Worm (Caenorhabditis elegans) whole organism, L4 larva: ENCODE results near the gene F01G12.18.

Source experiments
- D1046.2 ChIP-seq: fragments of 200-800 bp; sonication (Bioruptor generic); IDR thresholded peaks from 2 replicates; pipeline ENCODE4 v1.3.6; 2022; ENCODE audit warnings: missing genetic modification characterization, missing compliant biosample characterization
- F10B5.3 ChIP-seq: sonication (generic microtip); optimal IDR thresholded peaks from 2 replicates; lab custom pipeline; 2016; ENCODE audit warnings: mild to moderate bottlenecking, missing genetic modification characterization, missing compliant biosample characterization
- F49E8.2 ChIP-seq: sonication (generic microtip); optimal IDR thresholded peaks from 2 replicates; lab custom pipeline; 2016; ENCODE audit warnings: missing compliant biosample characterization, mild to moderate bottlenecking, missing genetic modification characterization, borderline replicate concordance
- R02D3.7 ChIP-seq: fragments of 150-350 bp; sonication (generic microtip); optimal IDR thresholded peaks from 3 replicates; lab custom pipeline; 2014; ENCODE audit warnings: missing biosample characterization, missing genetic modification characterization
- Y48G9A.11 ChIP-seq: fragments of 200-800 bp; sonication (Bioruptor generic); IDR thresholded peaks from 2 replicates; pipeline ENCODE4 v1.3.6; 2022; ENCODE audit warnings: missing genetic modification reagents, missing genetic modification characterization, missing compliant biosample characterization
- aha-1 ChIP-seq: fragments of 150-350 bp; peaks from one replicate; lab custom pipeline; 2014; ENCODE audit warnings: missing biosample characterization, missing genetic modification characterization
- ama-1 ChIP-seq: fragments of 150-350 bp; optimal IDR thresholded peaks from 2 replicates; lab custom pipeline; 2014; ENCODE audit warnings: inconsistent platforms, mixed read lengths
- ceh-20 ChIP-seq: fragments of 200-800 bp; sonication (Bioruptor generic); IDR thresholded peaks from 2 replicates; pipeline ENCODE4 v1.3.6; 2022; ENCODE audit warnings: missing genetic modification reagents, missing genetic modification characterization, missing compliant biosample characterization
- ceh-28 ChIP-seq: fragments of 150-350 bp; optimal IDR thresholded peaks from 2 replicates; lab custom pipeline; 2014; ENCODE audit warnings: missing biosample characterization, missing genetic modification reagents, missing genetic modification characterization
- ceh-32 ChIP-seq: sonication (generic microtip); optimal IDR thresholded peaks from 2 replicates; lab custom pipeline; 2016; ENCODE audit warnings: mild to moderate bottlenecking, missing genetic modification characterization, missing compliant biosample characterization; ENCODE audit not compliant: poor library complexity
- ceh-82 ChIP-seq: sonication (generic microtip); optimal IDR thresholded peaks from 2 replicates; lab custom pipeline; 2017; ENCODE audit warnings: missing biosample characterization, missing genetic modification characterization
- ctbp-1 ChIP-seq: fragments of 200-800 bp; sonication (Bioruptor generic); IDR thresholded peaks from 2 replicates; pipeline ENCODE4 v1.3.6; 2022; ENCODE audit warnings: missing genetic modification reagents, missing genetic modification characterization, missing compliant biosample characterization
- daf-12 ChIP-seq: fragments of 150-350 bp; optimal IDR thresholded peaks from 2 replicates; lab custom pipeline; 2014; ENCODE audit warnings: missing biosample characterization, missing genetic modification reagents, missing genetic modification characterization
- daf-16 ChIP-seq, 3 experiments: sonication (generic microtip); optimal IDR thresholded peaks; 2 replicates each; lab custom pipeline; 2016 to 2017; ENCODE audit warnings: missing genetic modification characterization in 3 of 3, missing genetic modification reagents in 3 of 3, mild to moderate bottlenecking in 2 of 3, missing compliant biosample characterization in 2 of 3, missing biosample characterization in 1 of 3, moderate library complexity in 1 of 3
- daf-8 ChIP-seq: fragments of 200-800 bp; sonication (Bioruptor generic); IDR thresholded peaks from 2 replicates; pipeline ENCODE4 v1.3.6; 2022; ENCODE audit warnings: missing genetic modification characterization, missing compliant biosample characterization
- dmd-6 ChIP-seq: fragments of 200-800 bp; sonication (Bioruptor generic); IDR thresholded peaks from 2 replicates; pipeline ENCODE4 v1.3.6; 2022; ENCODE audit warnings: missing genetic modification reagents, missing genetic modification characterization, missing compliant biosample characterization
- dpl-1 ChIP-seq: fragments of 150-350 bp; optimal IDR thresholded peaks from 2 replicates; lab custom pipeline; 2014; ENCODE audit warnings: missing biosample characterization, missing genetic modification reagents, missing genetic modification characterization
- hif-1 ChIP-seq, 2 experiments: sonication (generic microtip); optimal IDR thresholded peaks; 2 replicates each; lab custom pipeline; 2016 to 2017; ENCODE audit warnings: missing compliant biosample characterization in 2 of 2, missing genetic modification characterization in 2 of 2, missing genetic modification reagents in 2 of 2, missing genotype in 2 of 2, mild to moderate bottlenecking in 1 of 2
- hlh-11 ChIP-seq: fragments of 200-800 bp; sonication (Bioruptor generic); optimal IDR thresholded peaks from 2 replicates; lab custom pipeline; 2018; ENCODE audit warnings: mild to moderate bottlenecking, missing genetic modification characterization, missing compliant biosample characterization
- hlh-30 ChIP-seq: sonication (generic microtip); optimal IDR thresholded peaks from 2 replicates; lab custom pipeline; 2017; ENCODE audit warnings: antibody characterized with exemption, mild to moderate bottlenecking, missing genetic modification characterization, missing compliant biosample characterization; ENCODE audit not compliant: insufficient read depth
- hmg-1.1 ChIP-seq: fragments of 200-800 bp; sonication (Bioruptor generic); IDR thresholded peaks from 2 replicates; pipeline ENCODE4 v1.3.6; 2022; ENCODE audit warnings: missing genetic modification reagents, missing genetic modification characterization, missing compliant biosample characterization
- jun-1 ChIP-seq: fragments of 150-350 bp; optimal IDR thresholded peaks from 2 replicates; lab custom pipeline; 2014; ENCODE audit warnings: missing biosample characterization, missing genetic modification reagents, missing genetic modification characterization
- lin-29 ChIP-seq: fragments of 200-800 bp; sonication (Bioruptor generic); IDR thresholded peaks from 2 replicates; pipeline ENCODE4 v1.3.6; 2022; ENCODE audit warnings: missing genetic modification reagents, missing genetic modification characterization, missing compliant biosample characterization
- lin-39 ChIP-seq: fragments of 150-350 bp; optimal IDR thresholded peaks from 2 replicates; lab custom pipeline; 2014; ENCODE audit warnings: missing biosample characterization, missing genetic modification reagents, missing genetic modification characterization
- mdl-1 ChIP-seq, 2 experiments: fragments of 150-350 bp in 1 of 2; sonication (generic microtip) in 1 of 2; optimal IDR thresholded peaks; 2 replicates each; lab custom pipeline; 2014 to 2017; ENCODE audit warnings: missing biosample characterization in 2 of 2, missing genetic modification characterization in 2 of 2
- mep-1 ChIP-seq: fragments of 150-350 bp; sonication (generic microtip); optimal IDR thresholded peaks from 3 replicates; lab custom pipeline; 2014; ENCODE audit warnings: missing biosample characterization, missing genetic modification characterization
- nhr-102 ChIP-seq: sonication (generic microtip); optimal IDR thresholded peaks from 2 replicates; lab custom pipeline; 2016; ENCODE audit warnings: mild to moderate bottlenecking, missing genetic modification characterization, moderate library complexity, missing compliant biosample characterization
- nhr-11 ChIP-seq: fragments of 150-350 bp; optimal IDR thresholded peaks from 2 replicates; lab custom pipeline; 2014; ENCODE audit warnings: missing biosample characterization, missing genetic modification characterization
- nhr-42 ChIP-seq: fragments of 200-800 bp; sonication (Bioruptor generic); IDR thresholded peaks from 2 replicates; pipeline ENCODE4 v1.3.6; 2022; ENCODE audit warnings: missing genetic modification characterization, missing compliant biosample characterization
- nhr-48 ChIP-seq: sonication (generic microtip); optimal IDR thresholded peaks from 2 replicates; lab custom pipeline; 2016; ENCODE audit warnings: mild to moderate bottlenecking, missing genetic modification characterization, missing compliant biosample characterization
- nhr-6 ChIP-seq: fragments of 150-350 bp; optimal IDR thresholded peaks from 2 replicates; lab custom pipeline; 2014; ENCODE audit warnings: missing biosample characterization, missing genetic modification characterization
- nhr-76 ChIP-seq: fragments of 150-350 bp; optimal IDR thresholded peaks from 2 replicates; lab custom pipeline; 2014; ENCODE audit warnings: missing biosample characterization, missing genetic modification characterization
- nhr-77 ChIP-seq: fragments of 150-350 bp; optimal IDR thresholded peaks from 2 replicates; lab custom pipeline; 2014; ENCODE audit warnings: missing biosample characterization, missing genetic modification characterization
- pha-4 ChIP-seq, 2 experiments: fragments of 150-350 bp in 1 of 2; fragments of 200-800 bp in 1 of 2; sonication (Bioruptor generic) in 1 of 2; IDR thresholded peaks in 1 of 2; optimal IDR thresholded peaks in 1 of 2; 2 replicates each; pipeline versions ENCODE4 v1.3.6 to Lab custom; 2014 to 2022; ENCODE audit warnings: missing genetic modification characterization in 2 of 2, missing genetic modification reagents in 2 of 2, missing biosample characterization in 1 of 2, missing compliant biosample characterization in 1 of 2
- rbr-2 ChIP-seq: sonication (generic microtip); optimal IDR thresholded peaks from 2 replicates; lab custom pipeline; 2016; ENCODE audit warnings: missing genotype, missing genetic modification characterization, missing compliant biosample characterization
- saeg-2 ChIP-seq: fragments of 200-800 bp; sonication (Bioruptor generic); IDR thresholded peaks from 2 replicates; pipeline ENCODE4 v1.3.6; 2022; ENCODE audit warnings: missing genetic modification reagents, missing genetic modification characterization, missing compliant biosample characterization
- snpc-1.2 ChIP-seq: fragments of 200-800 bp; sonication (Bioruptor generic); IDR thresholded peaks from 2 replicates; pipeline ENCODE4 v1.3.6; 2022; ENCODE audit warnings: missing genetic modification reagents, missing genetic modification characterization, missing compliant biosample characterization
- snpc-4 ChIP-seq: fragments of 150-350 bp; optimal IDR thresholded peaks from 2 replicates; lab custom pipeline; 2014; ENCODE audit warnings: missing biosample characterization, missing genetic modification characterization
- unc-62 ChIP-seq, 3 experiments: fragments of 150-350 bp in 1 of 3; sonication (generic microtip); optimal IDR thresholded peaks in 2 of 3; peaks in 1 of 3; 1 replicate in 1 of 3; 2 replicates in 2 of 3; lab custom pipeline; 2014 to 2017; ENCODE audit warnings: missing biosample characterization in 3 of 3, missing genetic modification characterization in 3 of 3, missing genetic modification reagents in 3 of 3, missing genotype in 1 of 3
- vab-7 ChIP-seq: fragments of 200-800 bp; sonication (Bioruptor generic); IDR thresholded peaks from 2 replicates; pipeline ENCODE4 v1.3.6; 2022; ENCODE audit warnings: missing genetic modification reagents, missing genetic modification characterization, missing compliant biosample characterization

The F01G12.18 gene

ce11 chrX:16445793-16446248 is 47.6 kb upstream of the F01G12.18 start, which contains the start of gene twf-2 (continued):
- TF ChIP-seq daf-16 (GFP tag; optimal IDR thresholded peaks at IDR 0.05; lab: Kevin White, UChicago) (peak; percentile 26 to 55), daf-16 (tag; optimal IDR thresholded peaks at IDR 0.05; lab: Kevin White, UChicago) (peak; percentile 31), ctbp-1 (GFP tag; lab: Robert Waterston, UW) (peak; percentile 77), unc-62 (GFP tag; optimal IDR thresholded peaks at IDR 0.05 in 1 of 2; lab: Kevin White, UChicago) (peak in 1 of 2 experiments; percentile 98), unc-62 (tag; optimal IDR thresholded peaks at IDR 0.05; lab: Kevin White, UChicago) (no peak), hif-1 (tag; optimal IDR thresholded peaks at IDR 0.05; lab: Kevin White, UChicago) (peak; percentile 1 to 71), mep-1 (tag; lab: Kevin White, UChicago) (peak; percentile 88), F49E8.2 (no peak), nhr-77 (peak; percentile 11), hlh-11 (tag; lab: Kevin White, UChicago) (peak; percentile 92), nhr-6 (peak; percentile 76), lin-29 (GFP tag; lab: Robert Waterston, UW) (no peak), ceh-20 (GFP tag; lab: Robert Waterston, UW) (no peak), daf-8 (GFP tag; lab: Robert Waterston, UW) (no peak), nhr-42 (0 out of 2 replicates have a peak, but pooled peaks have one; percentile 45), R02D3.7 (tag; lab: Kevin White, UChicago) (no peak), hlh-30 (tag; lab: Kevin White, UChicago) (peak; percentile 90), lin-39 (no peak), nhr-11 (peak; percentile 60), ceh-28 (tag; lab: Kevin White, UChicago) (no peak), jun-1 (tag; lab: Kevin White, UChicago) (peak; percentile 4), ceh-32 (tag; lab: Kevin White, UChicago) (peak; percentile 13), dpl-1 (peak; percentile 21), mdl-1 (tag; optimal IDR thresholded peaks at IDR 0.05; lab: Kevin White, UChicago) (peak; percentile 68 to 89), nhr-48 (tag; lab: Kevin White, UChicago) (peak; percentile 62), ceh-82 (tag; lab: Kevin White, UChicago) (no peak), ama-1 (lab: Kevin White, UChicago) (peak; percentile 14), nhr-102 (no peak), hmg-1.1 (GFP tag; lab: Robert Waterston, UW) (peak; percentile 89), vab-7 (GFP tag; lab: Robert Waterston, UW) (0 out of 2 replicates have a peak, but pooled peaks have one; percentile 8), dmd-6 (GFP tag; lab: Robert Waterston, UW) (peak; percentile 78), nhr-76 (tag; lab: Kevin White, UChicago) (no peak), rbr-2 (peak; percentile 84), F10B5.3 (tag; lab: Kevin White, UChicago) (no peak), aha-1 (tag; lab: Kevin White, UChicago) (peak; percentile 34)

DNA sequence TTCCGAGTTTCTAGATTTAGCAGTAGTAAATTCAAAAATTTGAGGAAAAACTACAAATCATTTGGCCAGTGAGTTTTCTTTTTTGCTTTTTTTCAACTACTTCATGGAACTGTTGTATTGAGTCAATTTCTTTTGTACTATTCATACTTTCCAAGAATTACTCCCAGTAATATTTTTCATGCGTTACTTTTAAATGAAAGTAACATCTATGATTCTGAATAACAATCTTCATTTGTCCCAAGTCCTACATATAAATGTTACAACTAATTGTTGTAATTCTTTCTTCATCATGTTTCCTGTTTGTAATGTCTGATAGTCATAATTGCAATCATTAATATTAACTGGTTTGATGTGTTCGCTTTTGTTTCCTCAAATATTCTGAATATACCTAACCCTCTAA is 45.4 kb upstream of the F01G12.18 start:
- TF ChIP-seq snpc-4 (tag; lab: Kevin White, UChicago) (no peak), aha-1 (tag; lab: Kevin White, UChicago) (peak; percentile 96)

- TF ChIP-seq hlh-11 (tag; lab: Kevin White, UChicago) (no peak), Y48G9A.11 (0 out of 2 replicates have a peak, but pooled peaks have one; percentile 42), pha-4 (GFP tag; IDR thresholded peaks at IDR 0.05; lab: Robert Waterston, UW) (0 out of 2 replicates have a peak, but pooled peaks have one; percentile 33), pha-4 (tag; optimal IDR thresholded peaks at IDR 0.05; lab: Kevin White, UChicago) (no peak), saeg-2 (no peak), D1046.2 (0 out of 2 replicates have a peak, but pooled peaks have one; percentile 60), daf-12 (tag; lab: Kevin White, UChicago) (no peak), snpc-1.2 (GFP tag; lab: Robert Waterston, UW) (peak; percentile 18; the same call in 1 of the 2 replicates), vab-7 (GFP tag; lab: Robert Waterston, UW) (peak; percentile 55; the same call in 1 of the 2 replicates)
Measured at ce11 chrX:16440949-16441348, 42.7 kb upstream of the F01G12.18 start.
